Worm (Caenorhabditis elegans): ENCODE results near the gene bli-5.

DNA sequence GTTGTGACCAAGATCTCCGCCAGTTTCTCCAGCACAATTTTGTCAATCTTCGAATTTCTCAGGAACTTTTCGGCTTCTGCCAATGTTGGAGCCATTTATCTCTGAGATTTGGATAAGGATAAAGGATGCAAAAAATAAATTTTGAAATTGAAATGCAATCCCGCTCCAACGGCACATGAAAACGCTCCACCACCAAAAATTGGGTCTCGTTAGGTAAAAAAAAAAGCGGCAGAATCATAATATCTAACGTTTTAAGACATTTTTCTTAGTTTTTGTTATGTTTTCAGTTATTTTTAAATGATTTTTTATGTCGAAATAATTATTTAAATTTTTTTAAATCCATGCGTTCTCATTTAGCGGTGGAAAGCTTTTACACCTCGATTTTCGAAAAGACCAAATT, 4.8 kb upstream of the bli-5 start, which contains the start of gene F45G2.7:
- TF ChIP-seq egl-44 (GFP tag; IDR thresholded peaks at IDR 0.05) (no peak), Y56A3A.18 (GFP tag; IDR thresholded peaks at IDR 0.05) (no peak), ceh-58 (GFP tag; IDR thresholded peaks at IDR 0.05) (no peak), unc-62 (GFP tag; optimal IDR thresholded peaks at IDR 0.05) (no peak), efl-1 (GFP tag; optimal IDR thresholded peaks at IDR 0.05) (no peak), lin-40 (tag; optimal IDR thresholded peaks at IDR 0.05) (no peak), F33H1.4 (GFP tag; IDR thresholded peaks at IDR 0.05) (no peak), egrh-3 (GFP tag; IDR thresholded peaks at IDR 0.05) (no peak), hlh-26 (GFP tag; conservative IDR thresholded peaks at IDR 0.05) (no peak)

Measured in whole organism, young adult.